Worm (Caenorhabditis elegans) whole organism, L3 larva: ENCODE measurements around the gene F08G12.3.

Experiments used
- R02D3.7 ChIP-seq: fragments of 150-350 bp; optimal IDR thresholded peaks from 2 replicates; lab custom pipeline; 2014; ENCODE audit warnings: missing biosample characterization, missing genetic modification characterization
- ZK546.5 ChIP-seq: sonication (generic microtip); optimal IDR thresholded peaks from 2 replicates; lab custom pipeline; 2017; ENCODE audit warnings: missing biosample characterization, missing genetic modification characterization
- aly-2 ChIP-seq: fragments of 150-350 bp; optimal IDR thresholded peaks from 2 replicates; lab custom pipeline; 2014; ENCODE audit warnings: missing biosample characterization, missing genetic modification characterization
- ama-1 ChIP-seq: fragments of 150-350 bp; optimal IDR thresholded peaks from 2 replicates; lab custom pipeline; 2018
- ceh-9 ChIP-seq: sonication (generic microtip); optimal IDR thresholded peaks from 2 replicates; lab custom pipeline; 2018; ENCODE audit warnings: missing biosample characterization, missing genetic modification characterization
- egl-27 ChIP-seq: sonication (generic microtip); optimal IDR thresholded peaks from 4 replicates; lab custom pipeline; 2017; ENCODE audit warnings: missing biosample characterization, missing genetic modification reagents, missing genetic modification characterization
- egl-5 ChIP-seq: fragments of 150-350 bp; optimal IDR thresholded peaks from 2 replicates; lab custom pipeline; 2017; ENCODE audit warnings: missing biosample characterization, missing genetic modification reagents, missing genetic modification characterization, inconsistent platforms
- elt-1 ChIP-seq: fragments of 150-350 bp; optimal IDR thresholded peaks from 2 replicates; lab custom pipeline; 2014; ENCODE audit warnings: missing biosample characterization, missing genetic modification characterization
- elt-2 ChIP-seq: sonication (generic microtip); optimal IDR thresholded peaks from 2 replicates; lab custom pipeline; 2016; ENCODE audit warnings: missing genetic modification reagents, mild to moderate bottlenecking, missing genetic modification characterization, missing compliant biosample characterization
- eor-1 ChIP-seq, 2 experiments: fragments of 150-350 bp; optimal IDR thresholded peaks; 2 replicates each; lab custom pipeline; 2014 to 2018; ENCODE audit warnings: missing biosample characterization in 2 of 2, missing genetic modification characterization in 2 of 2
- fkh-10 ChIP-seq: sonication (generic microtip); optimal IDR thresholded peaks from 2 replicates; lab custom pipeline; 2017; ENCODE audit warnings: missing biosample characterization, missing genetic modification reagents, missing genetic modification characterization
- fos-1 ChIP-seq: fragments of 150-350 bp; optimal IDR thresholded peaks from 2 replicates; lab custom pipeline; 2014; ENCODE audit warnings: missing biosample characterization, missing genetic modification characterization
- hmg-11 ChIP-seq: sonication (generic microtip); optimal IDR thresholded peaks from 2 replicates; lab custom pipeline; 2016; ENCODE audit warnings: missing genetic modification characterization, missing compliant biosample characterization
- jun-1 ChIP-seq: fragments of 150-350 bp; optimal IDR thresholded peaks from 2 replicates; lab custom pipeline; 2014; ENCODE audit warnings: missing biosample characterization, missing genetic modification reagents, missing genetic modification characterization
- lin-15B ChIP-seq: fragments of 150-350 bp; optimal IDR thresholded peaks from 2 replicates; lab custom pipeline; 2014; ENCODE audit warnings: missing biosample characterization, missing genetic modification characterization
- lin-39 ChIP-seq: fragments of 150-350 bp; optimal IDR thresholded peaks from 2 replicates; lab custom pipeline; 2018; ENCODE audit warnings: missing biosample characterization, missing genetic modification reagents, missing genetic modification characterization
- lsy-12 ChIP-seq: sonication (generic microtip); optimal IDR thresholded peaks from 2 replicates; lab custom pipeline; 2016; ENCODE audit warnings: mild to moderate bottlenecking, missing genetic modification characterization, missing compliant biosample characterization
- mml-1 ChIP-seq: fragments of 150-350 bp; sonication (generic microtip); optimal IDR thresholded peaks from 3 replicates; lab custom pipeline; 2014; ENCODE audit warnings: missing biosample characterization, missing genetic modification characterization
- nfya-1 ChIP-seq: sonication (generic microtip); optimal IDR thresholded peaks from 2 replicates; lab custom pipeline; 2017; ENCODE audit warnings: missing genetic modification characterization, mild to moderate bottlenecking, missing compliant biosample characterization, antibody characterized with exemption, moderate library complexity; ENCODE audit not compliant: insufficient read depth
- nhr-11 ChIP-seq: fragments of 150-350 bp; optimal IDR thresholded peaks from 2 replicates; lab custom pipeline; 2014; ENCODE audit warnings: missing biosample characterization, missing genetic modification characterization
- nhr-12 ChIP-seq: fragments of 150-350 bp; optimal IDR thresholded peaks from 2 replicates; lab custom pipeline; 2014; ENCODE audit warnings: missing biosample characterization, missing genetic modification characterization
- nhr-23 ChIP-seq: fragments of 150-350 bp; optimal IDR thresholded peaks from 2 replicates; lab custom pipeline; 2014; ENCODE audit warnings: missing biosample characterization, missing genetic modification reagents, missing genetic modification characterization
- nhr-25 ChIP-seq: sonication (generic microtip); optimal IDR thresholded peaks from 2 replicates; lab custom pipeline; 2017; ENCODE audit warnings: missing biosample characterization, missing genetic modification characterization
- nhr-28 ChIP-seq: fragments of 150-350 bp; optimal IDR thresholded peaks from 2 replicates; lab custom pipeline; 2014; ENCODE audit warnings: missing biosample characterization, missing genetic modification characterization
- nhr-43 ChIP-seq: sonication (generic microtip); optimal IDR thresholded peaks from 2 replicates; lab custom pipeline; 2016; ENCODE audit warnings: mild to moderate bottlenecking, missing genetic modification characterization, missing compliant biosample characterization; ENCODE audit not compliant: poor library complexity, severe bottlenecking
- nhr-76 ChIP-seq: fragments of 150-350 bp; sonication (generic microtip); optimal IDR thresholded peaks from 5 replicates; lab custom pipeline; 2014; ENCODE audit warnings: missing biosample characterization, missing genetic modification characterization
- pha-4 ChIP-seq: fragments of 150-350 bp; optimal IDR thresholded peaks from 2 replicates; lab custom pipeline; 2014; ENCODE audit warnings: missing biosample characterization, missing genetic modification reagents, missing genetic modification characterization
- pqm-1 ChIP-seq: fragments of 150-350 bp; optimal IDR thresholded peaks from 2 replicates; lab custom pipeline; 2017; ENCODE audit warnings: missing biosample characterization, missing genetic modification characterization, inconsistent platforms
- snpc-4 ChIP-seq: fragments of 150-350 bp; optimal IDR thresholded peaks from 2 replicates; lab custom pipeline; 2014; ENCODE audit warnings: missing biosample characterization, missing genetic modification characterization
- tbx-2 ChIP-seq: sonication (generic microtip); optimal IDR thresholded peaks from 2 replicates; lab custom pipeline; 2016; ENCODE audit warnings: mild to moderate bottlenecking, missing genetic modification characterization, missing compliant biosample characterization
- unc-39 ChIP-seq: sonication (generic microtip); optimal IDR thresholded peaks from 4 replicates; lab custom pipeline; 2017; ENCODE audit warnings: missing biosample characterization, missing genetic modification characterization
- unc-62 ChIP-seq: fragments of 150-350 bp; sonication (generic microtip); optimal IDR thresholded peaks from 4 replicates; lab custom pipeline; 2014; ENCODE audit warnings: missing biosample characterization, missing genetic modification reagents, missing genetic modification characterization
- ztf-11 ChIP-seq: fragments of 150-350 bp; optimal IDR thresholded peaks from 2 replicates; lab custom pipeline; 2014; ENCODE audit warnings: missing biosample characterization, missing genetic modification characterization

The F08G12.3 gene

ce11 chrX:11250983-11251382, 49.1 kb upstream of the F08G12.3 start:
- TF ChIP-seq pqm-1 (peak; percentile 19), elt-2 (peak; percentile 42), nhr-76 (tag; lab: Kevin White, UChicago) (no peak)

ce11 chrX:11251928-11252327, 48.1 kb upstream of the F08G12.3 start:
- TF ChIP-seq elt-2 (peak; percentile 21), nhr-23 (no peak), aly-2 (tag; lab: Kevin White, UChicago) (no peak), unc-62 (no peak), egl-5 (tag; lab: Kevin White, UChicago) (no peak), jun-1 (no peak), fos-1 (tag; lab: Kevin White, UChicago) (no peak), pqm-1 (peak; percentile 8), nhr-76 (tag; lab: Kevin White, UChicago) (no peak), mml-1 (no peak), ceh-9 (tag; lab: Kevin White, UChicago) (no peak), eor-1 (tag; optimal IDR thresholded peaks at IDR 0.05; lab: Kevin White, UChicago) (no peak)

- TF ChIP-seq unc-39 (tag; lab: Kevin White, UChicago) (no peak), egl-27 (no peak), snpc-4 (no peak), pqm-1 (peak; percentile 51), elt-1 (no peak), nhr-43 (peak; percentile 70), tbx-2 (tag; lab: Kevin White, UChicago) (peak; percentile 27), ZK546.5 (tag; lab: Kevin White, UChicago) (no peak), fkh-10 (GFP tag; lab: Kevin White, UChicago) (no peak), unc-62 (no peak), nhr-11 (tag; lab: Kevin White, UChicago) (no peak), pha-4 (peak; percentile 31), lin-39 (tag; lab: Kevin White, UChicago) (peak; percentile 79), elt-2 (peak; percentile 26), ama-1 (lab: Kevin White, UChicago) (no peak), fos-1 (tag; lab: Kevin White, UChicago) (no peak), nhr-25 (tag; lab: Kevin White, UChicago) (peak; percentile 43), nfya-1 (tag; lab: Kevin White, UChicago) (peak; percentile 57), hmg-11 (tag; lab: Kevin White, UChicago) (peak; percentile 68), aly-2 (tag; lab: Kevin White, UChicago) (no peak)
- TF ChIP-seq, all 47 proteins: peak for 9
These were observed 47.6 kb upstream of the F08G12.3 start for ce11 chrX:11252429-11252828.

ce11 chrX:11257071-11257470, 43.0 kb upstream of the F08G12.3 start, which contains the start of gene C03A3.1:
Gene C03A3.1 (plus strand): TSS chrX:11257361.
- no peak for TF ChIP-seq aly-2 (tag; lab: Kevin White, UChicago)
- no peak for TF ChIP-seq tbx-2 (tag; lab: Kevin White, UChicago)
- peak; percentile 21 for TF ChIP-seq lin-15B (tag; lab: Kevin White, UChicago)
- no peak for TF ChIP-seq nhr-12 (tag; lab: Kevin White, UChicago)
- TF ChIP-seq nhr-76 (tag; lab: Kevin White, UChicago) = no peak
- TF ChIP-seq hmg-11 (tag; lab: Kevin White, UChicago) = peak; percentile 39
- no peak for TF ChIP-seq lsy-12 (tag; lab: Kevin White, UChicago)
- no peak for TF ChIP-seq nhr-43
- peak; percentile 44 for TF ChIP-seq nfya-1 (tag; lab: Kevin White, UChicago)
- peak; percentile 83 for TF ChIP-seq lin-39 (tag; lab: Kevin White, UChicago)
- TF ChIP-seq, all 47 proteins: peak for 4

- TF ChIP-seq hmg-11 (tag; lab: Kevin White, UChicago) (peak; percentile 84), nhr-25 (tag; lab: Kevin White, UChicago) (peak; percentile 83), lin-39 (tag; lab: Kevin White, UChicago) (peak; percentile 98), ama-1 (lab: Kevin White, UChicago) (no peak), R02D3.7 (tag; lab: Kevin White, UChicago) (no peak), nhr-23 (peak; percentile 54), nhr-28 (tag; lab: Kevin White, UChicago) (no peak), egl-5 (tag; lab: Kevin White, UChicago) (peak; percentile 95), ztf-11 (tag; lab: Kevin White, UChicago) (no peak), snpc-4 (peak; percentile 5), pha-4 (peak; percentile 43), elt-2 (peak; percentile 43), fkh-10 (GFP tag; lab: Kevin White, UChicago) (peak; percentile 17), pqm-1 (peak; percentile 85), nfya-1 (tag; lab: Kevin White, UChicago) (peak; percentile 88), egl-27 (peak; percentile 23), lin-15B (tag; lab: Kevin White, UChicago) (peak; percentile 78), tbx-2 (tag; lab: Kevin White, UChicago) (peak; percentile 19), elt-1 (peak; percentile 42)
These were observed 37.6 kb upstream of the F08G12.3 start, which contains the start of gene C03A3.2 for ce11 chrX:11262319-11263074. Gene C03A3.2 (plus strand): TSS chrX:11262848.
